Fruit fly (Drosophila melanogaster): ENCODE measurements around the gene CG17224.

DNA sequence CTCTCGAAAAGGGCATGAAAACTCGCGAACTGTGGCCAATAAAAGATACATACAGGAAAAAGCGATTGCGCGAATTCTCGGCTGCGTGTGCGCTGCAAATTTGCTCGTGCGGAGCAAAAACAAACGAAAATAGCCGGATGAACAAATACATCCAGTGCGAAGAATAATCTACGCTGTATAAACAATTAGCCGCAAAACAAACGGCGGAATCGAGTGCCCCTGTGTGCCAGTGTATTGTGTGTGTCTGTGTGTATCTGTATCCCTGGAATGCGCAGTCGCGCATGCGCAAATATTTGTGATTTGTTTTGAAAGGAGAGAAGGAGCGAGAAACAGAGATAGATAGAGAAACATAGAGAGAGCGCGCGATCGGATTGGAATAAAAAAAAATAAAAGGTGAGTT lies 18.5 kb downstream of the CG17224 start:
- no peak for TF ChIP-seq foxo (GFP tag; optimal IDR thresholded peaks at IDR 0.05)
- TF ChIP-seq GATAd (GFP tag; optimal IDR thresholded peaks at IDR 0.05), result no peak
- no peak for TF ChIP-seq fru (GFP tag; optimal IDR thresholded peaks at IDR 0.05)
- TF ChIP-seq sage (GFP tag; optimal IDR thresholded peaks at IDR 0.05), result no peak
- TF ChIP-seq usp (GFP tag; optimal IDR thresholded peaks at IDR 0.05), result no peak
- TF ChIP-seq Dif (GFP tag; optimal IDR thresholded peaks at IDR 0.05; ENCODE audit: partially characterized antibody), result no peak
- no peak for TF ChIP-seq psq (GFP tag; optimal IDR thresholded peaks at IDR 0.05)
- no peak for TF ChIP-seq ey (GFP tag; optimal IDR thresholded peaks at IDR 0.05)
- TF ChIP-seq N (GFP tag; optimal IDR thresholded peaks at IDR 0.05), result no peak
- TF ChIP-seq Abd-B (GFP tag; optimal IDR thresholded peaks at IDR 0.05), result no peak
- no peak for TF ChIP-seq br (GFP tag; optimal IDR thresholded peaks at IDR 0.05)
- no peak for TF ChIP-seq Rel (GFP tag; optimal IDR thresholded peaks at IDR 0.05)
- TF ChIP-seq Rel (tag; optimal IDR thresholded peaks at IDR 0.05), result no peak
- no peak for TF ChIP-seq pan (optimal IDR thresholded peaks at IDR 0.05)

Measured in whole organism, wandering third instar larva.